Worm (Caenorhabditis elegans) whole organism, L3 larva: ENCODE measurements around the gene ZK1240.1.

Experiments
- ceh-28 ChIP-seq: fragments of 150-350 bp; optimal IDR thresholded peaks from 2 replicates; lab custom pipeline; 2014; ENCODE audit warnings: missing biosample characterization, missing genetic modification reagents, missing genetic modification characterization
- egl-27 ChIP-seq: sonication (generic microtip); optimal IDR thresholded peaks from 4 replicates; lab custom pipeline; 2017; ENCODE audit warnings: missing biosample characterization, missing genetic modification reagents, missing genetic modification characterization
- pqm-1 ChIP-seq: fragments of 150-350 bp; optimal IDR thresholded peaks from 2 replicates; lab custom pipeline; 2017; ENCODE audit warnings: missing biosample characterization, missing genetic modification characterization, inconsistent platforms
- unc-39 ChIP-seq: sonication (generic microtip); optimal IDR thresholded peaks from 4 replicates; lab custom pipeline; 2017; ENCODE audit warnings: missing biosample characterization, missing genetic modification characterization

- TF ChIP-seq pqm-1 (tag; lab: Kevin White, UChicago): no peak
- no peak for TF ChIP-seq egl-27 (tag; lab: Kevin White, UChicago)
- no peak for TF ChIP-seq unc-39 (tag; lab: Kevin White, UChicago)
- TF ChIP-seq ceh-28 (tag; lab: Kevin White, UChicago): no peak
Observed at ce11 chrII:2368956-2369355, 39.8 kb downstream of the ZK1240.1 start, which contains the start of gene hpo-25.
